Fruit fly (Drosophila melanogaster) whole organism, prepupa: ENCODE results near the gene CG33721.
"Not testable (repeated sequence)": the region's sequence is repeated elsewhere in the genome, so short reads cannot be mapped to it uniquely, and the experiment has no call there.

Source experiments
- Blimp-1 ChIP-seq: fragments of 200-800 bp; sonication (Bioruptor generic); optimal IDR thresholded peaks from 3 replicates; lab custom pipeline; 2017; ENCODE audit warnings: missing biosample characterization, missing genetic modification characterization, mild to moderate bottlenecking, moderate library complexity, missing genetic modification reagents
- CG11762 ChIP-seq: fragments of 200-800 bp; sonication (Bioruptor generic); optimal IDR thresholded peaks from 3 replicates; lab custom pipeline; 2016; ENCODE audit warnings: missing biosample characterization, missing genetic modification characterization; ENCODE audit not compliant: insufficient read depth
- CG11902 ChIP-seq: fragments of 200-800 bp; sonication (Bioruptor generic); optimal IDR thresholded peaks from 3 replicates; lab custom pipeline; 2016; ENCODE audit warnings: missing biosample characterization, missing genetic modification characterization
- CG16779 ChIP-seq: fragments of 200-800 bp; sonication (Bioruptor generic); optimal IDR thresholded peaks from 3 replicates; lab custom pipeline; 2017; ENCODE audit warnings: missing biosample characterization, mild to moderate bottlenecking, missing genetic modification characterization
- CG32006 ChIP-seq: fragments of 200-800 bp; sonication (Bioruptor generic); optimal IDR thresholded peaks from 3 replicates; lab custom pipeline; 2017; ENCODE audit warnings: missing biosample characterization, mild to moderate bottlenecking, missing genetic modification characterization
- CG3919 ChIP-seq: fragments of 200-800 bp; sonication (Bioruptor generic); optimal IDR thresholded peaks from 3 replicates; lab custom pipeline; 2016; ENCODE audit warnings: missing biosample characterization, missing genetic modification characterization
- CG6163 ChIP-seq: fragments of 200-800 bp; sonication (Bioruptor generic); IDR thresholded peaks from 3 replicates; pipeline ENCODE4 v1.3.6; 2022; ENCODE audit warnings: missing biosample characterization, missing genetic modification characterization
- CG6276 ChIP-seq: fragments of 200-800 bp; sonication (Bioruptor generic); optimal IDR thresholded peaks from 2 replicates; lab custom pipeline; 2017; ENCODE audit warnings: missing biosample characterization, mild to moderate bottlenecking, missing genetic modification characterization
- CG6792 ChIP-seq: fragments of 200-800 bp; sonication (Bioruptor generic); optimal IDR thresholded peaks from 3 replicates; lab custom pipeline; 2016; ENCODE audit warnings: missing biosample characterization, missing genetic modification characterization
- CG6854 ChIP-seq: fragments of 200-800 bp; sonication (Bioruptor generic); optimal IDR thresholded peaks from 2 replicates; lab custom pipeline; 2017; ENCODE audit warnings: missing biosample characterization, mild to moderate bottlenecking, missing genetic modification characterization
- CG7368 ChIP-seq: fragments of 200-800 bp; sonication (Bioruptor generic); optimal IDR thresholded peaks from 3 replicates; lab custom pipeline; 2016; ENCODE audit warnings: missing biosample characterization, missing genetic modification characterization
- CG8119 ChIP-seq: fragments of 200-800 bp; sonication (Bioruptor generic); IDR thresholded peaks from 3 replicates; pipeline ENCODE4 v1.3.6; 2022; ENCODE audit warnings: missing biosample characterization, missing genetic modification characterization
- CG8319 ChIP-seq: fragments of 200-800 bp; sonication (Bioruptor generic); optimal IDR thresholded peaks from 3 replicates; lab custom pipeline; 2016; ENCODE audit warnings: missing biosample characterization, missing genetic modification characterization
- CG8632 ChIP-seq: fragments of 200-800 bp; sonication (Bioruptor generic); optimal IDR thresholded peaks from 3 replicates; lab custom pipeline; 2016; ENCODE audit warnings: missing biosample characterization, missing genetic modification characterization
- Eip75B ChIP-seq: fragments of 200-800 bp; sonication (Bioruptor generic); optimal IDR thresholded peaks from 3 replicates; lab custom pipeline; 2016; ENCODE audit warnings: missing biosample characterization, missing genetic modification characterization
- Eip78C ChIP-seq: fragments of 200-800 bp; sonication (Bioruptor generic); peaks from one replicate; lab custom pipeline; 2016; ENCODE audit warnings: missing biosample characterization, missing genetic modification characterization
- Eip93F ChIP-seq: fragments of 200-800 bp; sonication (Bioruptor generic); optimal IDR thresholded peaks from 2 replicates; lab custom pipeline; 2016; ENCODE audit warnings: missing biosample characterization, mild to moderate bottlenecking, missing genetic modification characterization
- Ets21C ChIP-seq: fragments of 200-800 bp; sonication (Bioruptor generic); optimal IDR thresholded peaks from 3 replicates; lab custom pipeline; 2016; ENCODE audit warnings: missing biosample characterization, missing genetic modification characterization
- Hr38 ChIP-seq: sonication (Bioruptor generic); optimal IDR thresholded peaks from 2 replicates; lab custom pipeline; 2016; ENCODE audit warnings: missing biosample characterization, missing genetic modification characterization
- OdsH ChIP-seq: fragments of 200-800 bp; sonication (Bioruptor generic); optimal IDR thresholded peaks from 3 replicates; lab custom pipeline; 2016; ENCODE audit warnings: missing biosample characterization, missing genetic modification characterization
- Sox15 ChIP-seq: fragments of 200-800 bp; sonication (Bioruptor generic); optimal IDR thresholded peaks from 3 replicates; lab custom pipeline; 2016; ENCODE audit warnings: missing biosample characterization, missing genetic modification characterization
- cyc ChIP-seq: fragments of 200-800 bp; sonication (Bioruptor generic); optimal IDR thresholded peaks from 3 replicates; lab custom pipeline; 2016; ENCODE audit warnings: missing biosample characterization, missing genetic modification characterization
- dac ChIP-seq: fragments of 200-800 bp; sonication (Bioruptor generic); optimal IDR thresholded peaks from 2 replicates; lab custom pipeline; 2017; ENCODE audit warnings: missing biosample characterization, mild to moderate bottlenecking, missing genetic modification characterization
- fd59A ChIP-seq: fragments of 200-800 bp; sonication (Bioruptor generic); optimal IDR thresholded peaks from 2 replicates; lab custom pipeline; 2017; ENCODE audit warnings: missing biosample characterization, mild to moderate bottlenecking, missing genetic modification characterization, missing genetic modification reagents
- fd85E ChIP-seq: fragments of 200-800 bp; sonication (Bioruptor generic); optimal IDR thresholded peaks from 3 replicates; lab custom pipeline; 2016; ENCODE audit warnings: missing biosample characterization, missing genetic modification characterization
- fkh ChIP-seq: fragments of 200-800 bp; sonication (Bioruptor generic); optimal IDR thresholded peaks from 3 replicates; lab custom pipeline; 2017; ENCODE audit warnings: missing biosample characterization, mild to moderate bottlenecking, missing genetic modification characterization, moderate library complexity
- lz ChIP-seq: fragments of 200-800 bp; sonication (Bioruptor generic); optimal IDR thresholded peaks from 3 replicates; lab custom pipeline; 2016; ENCODE audit warnings: missing biosample characterization, missing genetic modification characterization
- pdm3 ChIP-seq: fragments of 200-800 bp; sonication (Bioruptor generic); optimal IDR thresholded peaks from 3 replicates; lab custom pipeline; 2016; ENCODE audit warnings: missing biosample characterization, missing genetic modification characterization
- spab ChIP-seq: fragments of 200-800 bp; sonication (Bioruptor generic); optimal IDR thresholded peaks from 2 replicates; lab custom pipeline; 2017; ENCODE audit warnings: missing biosample characterization, mild to moderate bottlenecking, missing genetic modification characterization, missing genetic modification reagents
- ss ChIP-seq, 2 experiments: fragments of 200-800 bp; sonication (Bioruptor generic); optimal IDR thresholded peaks; 2 replicates in 1 of 2; 3 replicates in 1 of 2; lab custom pipeline; 2017 to 2018; ENCODE audit warnings: mild to moderate bottlenecking in 2 of 2, missing biosample characterization in 2 of 2, missing genetic modification characterization in 2 of 2, moderate library complexity in 1 of 2
- svp ChIP-seq: fragments of 200-800 bp; sonication (Bioruptor generic); peaks from one replicate; lab custom pipeline; 2016; ENCODE audit warnings: missing biosample characterization, missing genetic modification characterization
- vri ChIP-seq: fragments of 200-800 bp; sonication (Bioruptor generic); optimal IDR thresholded peaks from 3 replicates; lab custom pipeline; 2016; ENCODE audit warnings: missing biosample characterization, mild to moderate bottlenecking, missing genetic modification characterization

Gene CG33721

dm6 chr3R:22330512-22331119 is at the start of gene CG33721:
TSS of gene CG33721 (plus strand) at chr3R:22331069.
- TF ChIP-seq Eip78C (GFP tag; lab: Kevin White, UChicago) (peak; percentile 1), Sox15 (GFP tag; lab: Kevin White, UChicago) (no peak), CG16779 (tag; lab: Kevin White, UChicago) (no peak)

dm6 chr3R:22287470-22287869 is 43.4 kb upstream of the CG33721 start:
- no peak for TF ChIP-seq CG6163 (GFP tag; lab: Robert Waterston, UW)
- no peak for TF ChIP-seq spab (GFP tag; lab: Kevin White, UChicago)
- no peak for TF ChIP-seq Ets21C (GFP tag; lab: Kevin White, UChicago)
- no peak for TF ChIP-seq svp (GFP tag; lab: Kevin White, UChicago)
- no peak for TF ChIP-seq Eip75B (GFP tag; lab: Kevin White, UChicago)
- no peak for TF ChIP-seq lz (GFP tag; lab: Kevin White, UChicago)
- no peak for TF ChIP-seq fd85E (GFP tag; lab: Kevin White, UChicago)
- TF ChIP-seq CG7368 (GFP tag; lab: Kevin White, UChicago): no peak
- TF ChIP-seq CG8632: no peak
- TF ChIP-seq CG6854 (GFP tag; lab: Kevin White, UChicago): no peak

DNA sequence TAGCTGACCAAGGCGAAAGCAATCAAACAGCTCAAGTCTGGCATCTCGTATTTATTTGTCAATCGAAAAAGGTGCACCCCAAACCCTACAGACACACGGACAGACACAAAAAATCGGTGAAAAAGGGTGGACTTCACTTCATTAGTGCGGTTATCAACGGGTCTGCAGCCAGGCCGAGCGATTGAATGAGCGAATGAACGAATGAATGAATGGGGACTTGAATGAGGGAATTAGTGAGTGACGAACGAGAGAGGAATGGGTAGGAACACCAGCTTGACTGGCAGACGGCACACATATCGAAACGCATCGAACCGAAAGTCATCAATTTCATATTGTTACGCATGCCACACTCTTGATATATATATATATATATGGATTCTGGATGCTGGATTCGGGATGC is 42.6 kb upstream of the CG33721 start:
- TF ChIP-seq CG11902 (no peak), spab (GFP tag; lab: Kevin White, UChicago) (no peak), Eip93F (GFP tag; lab: Kevin White, UChicago) (no peak), CG32006 (no peak), Hr38 (GFP tag; lab: Kevin White, UChicago) (no peak), fd59A (GFP tag; lab: Kevin White, UChicago) (no peak), CG6792 (GFP tag; lab: Kevin White, UChicago) (no peak)

DNA sequence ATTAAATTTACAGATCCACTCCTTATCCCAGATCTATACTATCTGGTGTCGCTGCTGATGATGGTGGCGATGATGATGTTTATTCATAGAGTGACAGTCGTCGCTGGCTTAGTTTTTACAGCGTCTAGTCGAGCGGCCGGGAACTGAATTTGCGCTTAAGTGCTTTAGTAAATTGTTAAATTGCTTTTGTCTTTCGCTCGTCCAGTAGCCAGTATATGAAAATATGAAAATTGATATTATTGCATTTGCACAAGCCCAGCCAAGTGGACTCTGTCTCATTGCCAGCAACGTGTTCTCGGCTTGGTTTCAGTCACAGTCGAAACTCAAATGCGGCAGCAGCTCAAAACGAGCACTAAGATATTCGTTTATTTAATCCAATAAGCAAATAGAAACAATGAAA is 32.4 kb upstream of the CG33721 start, which contains the start of gene CG7084:
TSS of gene CG7084 (plus strand) at position 301 of the 400 bp plus-strand sequence.
- not testable (repeated sequence) for TF ChIP-seq dac (GFP tag; lab: Kevin White, UChicago); svp (GFP tag; lab: Kevin White, UChicago); CG3919

dm6 chr3R:22299309-22299708 is 31.6 kb upstream of the CG33721 start:
- TF ChIP-seq svp (GFP tag; lab: Kevin White, UChicago): peak; percentile 70
- TF ChIP-seq vri (GFP tag; lab: Kevin White, UChicago): peak; percentile 25

DNA sequence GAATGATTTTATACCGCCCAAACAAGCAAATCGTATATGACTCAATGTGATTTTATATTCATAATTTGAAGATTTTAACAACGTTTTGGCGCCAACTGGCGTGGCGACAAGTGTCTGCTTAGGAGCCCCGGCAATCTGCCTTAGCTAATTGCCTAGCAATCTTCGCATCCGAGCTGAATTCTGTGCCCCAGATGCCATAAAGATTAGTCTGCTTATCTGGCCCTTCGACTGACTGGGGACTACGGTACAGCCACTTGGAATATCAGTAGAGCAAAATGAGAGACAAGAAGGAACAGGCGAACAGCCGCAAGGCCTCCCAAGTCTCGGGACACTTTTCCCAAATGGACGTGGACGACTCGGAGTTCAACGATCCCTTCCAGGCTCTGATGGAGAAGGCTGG is 30.8 kb upstream of the CG33721 start:
- no peak for TF ChIP-seq CG8119
- peak; percentile 57 for TF ChIP-seq svp (GFP tag; lab: Kevin White, UChicago)
- TF ChIP-seq, all 60 proteins: peak for 1

- TF ChIP-seq Sox15 (GFP tag; lab: Kevin White, UChicago): no peak
- TF ChIP-seq CG6276 (GFP tag; lab: Kevin White, UChicago): no peak
- no peak for TF ChIP-seq fkh (GFP tag; lab: Kevin White, UChicago)
- TF ChIP-seq vri (GFP tag; lab: Kevin White, UChicago): no peak
- TF ChIP-seq Blimp-1 (GFP tag; lab: Kevin White, UChicago): no peak
- TF ChIP-seq CG8319 (GFP tag; lab: Kevin White, UChicago): no peak
- TF ChIP-seq Eip78C (GFP tag; lab: Kevin White, UChicago): no peak
- TF ChIP-seq cyc: no peak
- no peak for TF ChIP-seq OdsH
- no peak for TF ChIP-seq pdm3 (GFP tag; lab: Kevin White, UChicago)
- no peak for TF ChIP-seq CG6163 (GFP tag; lab: Robert Waterston, UW)
- TF ChIP-seq CG11762 (GFP tag; lab: Kevin White, UChicago): no peak
- TF ChIP-seq CG16779 (tag; lab: Kevin White, UChicago): no peak
- no peak for TF ChIP-seq ss (GFP tag; optimal IDR thresholded peaks at IDR 0.05; lab: Kevin White, UChicago)
Observed at dm6 chr3R:22323994-22324393, 6.9 kb upstream of the CG33721 start, which contains the start of gene CG34377. TSS of gene CG34377 (minus strand) at chr3R:22324094.
